Fruit fly (Drosophila melanogaster) whole organism: ENCODE measurements around the gene srp.

Source experiments
- CG8478 ChIP-seq: fragments of >200 bp; optimal IDR thresholded peaks from 2 replicates; lab custom pipeline; 2018; ENCODE audit warnings: inconsistent platforms
- pan ChIP-seq: fragments of >200 bp; optimal IDR thresholded peaks from 2 replicates; lab custom pipeline; 2017
- psq ChIP-seq: fragments of >200 bp; optimal IDR thresholded peaks from 2 replicates; lab custom pipeline; 2017
- usp ChIP-seq: fragments of >200 bp; optimal IDR thresholded peaks from 2 replicates; lab custom pipeline; 2017; ENCODE audit warnings: missing biosample characterization, missing genetic modification characterization, mixed read lengths

dm6 chr3R:16030445-16030844, 44.5 kb downstream of the srp start:
- TF ChIP-seq usp (GFP tag; lab: Kevin White, UChicago) (no peak), psq (lab: Kevin White, UChicago) (no peak), pan (lab: Kevin White, UChicago) (no peak), CG8478 (lab: Kevin White, UChicago) (no peak)
